Worm (Caenorhabditis elegans): ENCODE results near the gene C01B10.7.

C01B10.7 gene

DNA sequence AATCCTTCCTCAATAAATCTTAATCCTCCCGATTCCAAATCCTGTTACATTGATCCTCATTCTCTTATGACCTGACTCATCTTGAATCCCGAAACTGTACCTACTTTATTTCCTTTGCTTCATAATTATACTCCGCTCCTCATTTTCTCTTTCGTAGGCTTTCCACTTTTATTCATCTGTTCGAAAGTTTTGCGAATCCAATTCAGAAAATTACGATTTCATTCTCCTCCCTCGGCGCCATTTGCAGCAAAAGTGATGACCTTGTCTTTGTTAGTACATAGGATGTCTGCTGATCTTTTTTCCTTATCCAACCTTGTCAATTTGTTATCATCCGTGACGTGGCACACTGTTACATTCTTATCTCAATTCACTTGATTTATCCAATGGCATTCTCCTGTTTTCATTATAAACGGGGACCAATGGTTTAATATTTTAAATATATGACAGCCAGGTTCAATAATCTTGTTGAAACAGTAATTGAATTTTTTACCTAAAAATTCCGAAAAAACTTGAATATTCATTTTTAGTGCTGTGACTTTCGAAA, 14.2 kb downstream of the C01B10.7 start:
- TF ChIP-seq ztf-1 (GFP tag; conservative IDR thresholded peaks at IDR 0.05), result no peak
- no peak for TF ChIP-seq nhr-12 (tag; optimal IDR thresholded peaks at IDR 0.05)
- TF ChIP-seq crh-2 (tag; optimal IDR thresholded peaks at IDR 0.05), result peak; percentile 77

- TF ChIP-seq nhr-21 (tag; optimal IDR thresholded peaks at IDR 0.05) (peak; percentile 48), sma-3 (GFP tag; optimal IDR thresholded peaks at IDR 0.05) (no peak), Y55F3AM.14 (GFP tag; optimal IDR thresholded peaks at IDR 0.05) (peak; percentile 1), nhr-129 (tag; optimal IDR thresholded peaks at IDR 0.05) (no peak), nhr-11 (tag; optimal IDR thresholded peaks at IDR 0.05) (no peak), dmd-4 (tag; optimal IDR thresholded peaks at IDR 0.05) (no peak), lsy-2 (tag; optimal IDR thresholded peaks at IDR 0.05) (no peak), nhr-25 (tag; optimal IDR thresholded peaks at IDR 0.05) (peak; percentile 15), ama-1 (optimal IDR thresholded peaks at IDR 0.05) (no peak), sem-4 (tag; optimal IDR thresholded peaks at IDR 0.05) (peak; percentile 43)
Measured at ce11 chrIV:6653663-6654201, 15.4 kb downstream of the C01B10.7 start.

ce11 chrIV:6655747-6656146, 17.4 kb downstream of the C01B10.7 start:
- peak; percentile 40 for TF ChIP-seq fos-1 (tag; optimal IDR thresholded peaks at IDR 0.05)
- TF ChIP-seq nhr-21 (tag; optimal IDR thresholded peaks at IDR 0.05), result peak; percentile 69
- peak; percentile 44 for TF ChIP-seq sma-3 (GFP tag; optimal IDR thresholded peaks at IDR 0.05)
- TF ChIP-seq mbf-1 (tag; optimal IDR thresholded peaks at IDR 0.05), result no peak

DNA sequence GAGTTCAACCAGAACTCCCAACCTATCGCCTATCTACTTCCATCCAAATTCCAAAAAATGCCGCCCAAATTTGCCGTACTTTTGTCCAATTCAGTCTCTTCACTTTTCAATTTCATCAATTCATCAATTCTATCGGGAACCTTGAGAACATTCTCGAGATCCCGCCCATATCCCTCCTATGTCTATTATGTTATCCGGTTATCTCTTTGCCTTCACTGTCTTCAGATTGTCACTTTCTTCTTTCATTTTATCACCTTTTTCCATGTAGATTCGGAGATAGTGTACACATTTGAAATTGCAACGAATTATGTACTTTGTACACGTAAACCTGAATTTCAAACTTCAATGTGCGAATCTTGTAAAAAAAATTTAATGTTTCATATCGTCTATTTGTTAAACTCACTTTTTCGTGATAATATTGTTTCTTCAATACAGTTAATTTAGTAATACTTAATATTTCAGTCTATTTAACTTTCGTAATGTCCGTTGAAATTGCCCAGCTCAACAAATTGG, 19.2 kb downstream of the C01B10.7 start, which contains the start of gene C01B10.11:
TSS of gene C01B10.11 (plus strand) at position 463 of the 513 bp plus-strand sequence.
- TF ChIP-seq mdl-1 (tag; optimal IDR thresholded peaks at IDR 0.05) (no peak), ceh-16 (tag; optimal IDR thresholded peaks at IDR 0.05) (no peak), elt-1 (tag; optimal IDR thresholded peaks at IDR 0.05) (no peak), gmeb-1 (tag; optimal IDR thresholded peaks at IDR 0.05) (no peak), nhr-23 (tag; optimal IDR thresholded peaks at IDR 0.05) (no peak), Y55F3AM.14 (GFP tag; optimal IDR thresholded peaks at IDR 0.05) (no peak), sma-3 (GFP tag; optimal IDR thresholded peaks at IDR 0.05) (peak; percentile 51), nhr-21 (tag; optimal IDR thresholded peaks at IDR 0.05) (peak; percentile 28), blmp-1 (tag; optimal IDR thresholded peaks at IDR 0.05; ENCODE audit: insufficient read depth) (peak; percentile 22), peb-1 (tag; optimal IDR thresholded peaks at IDR 0.05) (no peak), lin-13 (GFP tag; optimal IDR thresholded peaks at IDR 0.05) (no peak), ZK546.5 (tag; optimal IDR thresholded peaks at IDR 0.05) (no peak), fos-1 (tag; optimal IDR thresholded peaks at IDR 0.05) (peak; percentile 47), sma-9 (GFP tag; optimal IDR thresholded peaks at IDR 0.05) (peak; percentile 15), sma-9 (tag; optimal IDR thresholded peaks at IDR 0.05) (no peak)

DNA sequence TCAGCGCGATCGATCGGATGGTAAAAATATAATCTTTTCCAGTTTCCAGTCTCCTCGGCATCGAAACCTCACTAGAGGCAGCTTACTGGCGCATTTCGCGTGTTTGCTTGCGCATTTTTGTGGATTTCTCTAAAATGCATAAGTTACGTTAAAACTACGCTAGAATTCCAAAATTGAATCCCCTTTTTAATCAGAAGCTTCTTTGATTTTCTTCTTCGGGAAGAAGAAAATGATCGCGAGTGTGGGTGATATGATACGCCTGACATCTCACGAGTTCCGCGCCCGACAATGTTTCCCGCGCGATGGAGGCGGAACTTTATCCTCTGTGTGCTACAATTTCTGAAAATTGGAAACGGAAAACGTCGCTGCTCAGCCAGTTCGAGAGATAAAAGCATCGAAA, 26.0 kb downstream of the C01B10.7 start:
- no peak for TF ChIP-seq peb-1 (tag; optimal IDR thresholded peaks at IDR 0.05)
- peak; percentile 42 for TF ChIP-seq snpc-4 (tag; optimal IDR thresholded peaks at IDR 0.05)
- TF ChIP-seq nhr-11 (tag; optimal IDR thresholded peaks at IDR 0.05), result no peak

DNA sequence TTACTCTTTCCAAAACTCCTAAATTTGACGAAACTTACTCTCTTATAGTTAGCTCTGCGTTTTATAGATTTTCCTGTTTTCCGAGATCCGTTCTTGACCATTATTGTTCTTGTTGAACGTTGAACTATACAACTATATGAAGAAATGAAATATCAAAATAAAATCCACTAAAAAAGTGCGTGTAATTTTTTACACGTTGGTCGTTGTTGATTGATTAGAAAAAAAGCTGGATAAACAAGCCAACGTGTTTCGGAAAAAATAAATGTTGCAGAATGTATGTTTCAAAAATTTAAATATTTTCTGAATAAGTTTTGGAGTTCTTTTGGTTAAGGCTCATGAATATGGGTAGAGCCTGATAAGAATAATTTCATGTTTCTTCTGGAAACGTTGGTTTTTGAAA, 29.5 kb downstream of the C01B10.7 start, which contains the start of gene Y73B6A.1:
TSS of gene Y73B6A.1 (minus strand) at position 101 of the 400 bp plus-strand sequence.
- TF ChIP-seq nhr-237 (tag; optimal IDR thresholded peaks at IDR 0.05) (no peak), sma-9 (GFP tag; optimal IDR thresholded peaks at IDR 0.05) (no peak), sma-9 (tag; optimal IDR thresholded peaks at IDR 0.05) (no peak), nhr-6 (tag; optimal IDR thresholded peaks at IDR 0.05) (no peak)

Measured in whole organism, L2 larva.